Fruit fly (Drosophila melanogaster) whole organism, adult: ENCODE data around the gene sa.

ENCODE experiments used
- CG12768 ChIP-seq: fragments of 200-800 bp; sonication (Bioruptor generic); optimal IDR thresholded peaks from 2 replicates; lab custom pipeline; 2017; ENCODE audit warnings: missing biosample characterization, missing genetic modification characterization, mild to moderate bottlenecking, moderate library complexity, missing genetic modification reagents
- CG1620 ChIP-seq: fragments of 200-800 bp; sonication (Bioruptor generic); optimal IDR thresholded peaks from 2 replicates; lab custom pipeline; 2016; ENCODE audit warnings: missing biosample characterization, missing genetic modification characterization
- CG33017 ChIP-seq: fragments of 200-800 bp; sonication (Bioruptor generic); optimal IDR thresholded peaks from 2 replicates; lab custom pipeline; 2018; ENCODE audit warnings: missing biosample characterization, mild to moderate bottlenecking, missing genetic modification characterization, moderate library complexity
- CG5204 ChIP-seq: fragments of 200-800 bp; sonication (Bioruptor generic); optimal IDR thresholded peaks from 2 replicates; lab custom pipeline; 2016; ENCODE audit warnings: missing biosample characterization, missing genetic modification characterization
- CG7101 ChIP-seq: fragments of 200-800 bp; sonication (Bioruptor generic); optimal IDR thresholded peaks from 2 replicates; lab custom pipeline; 2018; ENCODE audit warnings: missing biosample characterization, mild to moderate bottlenecking, missing genetic modification characterization, moderate library complexity
- Mnt ChIP-seq: fragments of 200-800 bp; sonication (Bioruptor generic); optimal IDR thresholded peaks from 2 replicates; lab custom pipeline; 2016; ENCODE audit warnings: missing biosample characterization, mild to moderate bottlenecking, missing genetic modification characterization
- cnc ChIP-seq, 2 experiments: fragments of >200 bp; optimal IDR thresholded peaks; 2 replicates each; lab custom pipeline; 2017
- kay ChIP-seq: fragments of 200-800 bp; sonication (Bioruptor generic); peaks from one replicate; lab custom pipeline; 2016; ENCODE audit warnings: missing biosample characterization, missing genetic modification characterization, borderline replicate concordance
- ovo ChIP-seq: fragments of 200-800 bp; sonication (Bioruptor generic); optimal IDR thresholded peaks from 2 replicates; lab custom pipeline; 2016; ENCODE audit warnings: missing biosample characterization, missing genetic modification characterization
- toe ChIP-seq: fragments of 200-800 bp; sonication (Bioruptor generic); optimal IDR thresholded peaks from 2 replicates; lab custom pipeline; 2016; ENCODE audit warnings: missing biosample characterization, missing genetic modification characterization

DNA sequence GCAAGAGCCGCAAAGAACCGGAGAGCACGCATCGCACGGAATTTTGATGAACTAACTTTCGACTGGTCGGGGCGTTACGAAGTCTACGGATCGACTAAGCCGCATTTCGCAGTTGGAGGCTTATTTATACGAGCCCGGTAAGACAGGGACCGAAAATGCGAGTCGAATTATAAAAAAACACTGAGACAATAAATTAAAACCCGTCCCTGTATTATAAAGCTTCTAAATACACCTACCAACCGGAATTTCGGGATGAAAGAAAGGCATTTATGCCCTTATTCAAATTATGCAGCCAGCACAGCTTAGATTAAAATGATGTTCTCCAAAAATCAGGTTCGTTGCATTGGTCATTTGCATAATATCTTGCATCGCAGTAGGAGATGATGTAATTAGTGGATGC, 38.2 kb upstream of the sa start, which contains the start of gene Alp1:
- TF ChIP-seq Mnt (GFP tag; lab: Kevin White, UChicago) (no peak), kay (GFP tag; lab: Kevin White, UChicago) (no peak), cnc (optimal IDR thresholded peaks at IDR 0.05; lab: Kevin White, UChicago) (no peak), CG12768 (GFP tag; lab: Kevin White, UChicago) (no peak), CG1620 (GFP tag; lab: Kevin White, UChicago) (no peak), CG33017 (tag; lab: Kevin White, UChicago) (no peak), CG5204 (GFP tag; lab: Kevin White, UChicago) (no peak), ovo (GFP tag; lab: Kevin White, UChicago) (no peak), CG7101 (tag; lab: Kevin White, UChicago) (no peak), toe (GFP tag; lab: Kevin White, UChicago) (no peak)
